Worm (Caenorhabditis elegans) whole organism, L4/young adult: Measurements from ENCODE around the gene sre-48.

ENCODE experiments used
- W03F9.2 ChIP-seq: fragments of 150-350 bp; optimal IDR thresholded peaks from 2 replicates; lab custom pipeline; 2014; ENCODE audit warnings: missing biosample characterization, missing genetic modification characterization
- him-1 ChIP-seq: sonication (generic microtip); optimal IDR thresholded peaks from 2 replicates; lab custom pipeline; 2016; ENCODE audit warnings: missing genotype, missing genetic modification reagents, missing genetic modification characterization, missing compliant biosample characterization

ce11 chrII:13976161-13976560, 3.5 kb downstream of the sre-48 start, which contains the start of gene Y39G8B.2:
- TF ChIP-seq him-1 (tag; lab: Kevin White, UChicago): no peak
- TF ChIP-seq W03F9.2: no peak
